Fruit fly (Drosophila melanogaster): ENCODE results near the gene CG14868.

- TF ChIP-seq psq (optimal IDR thresholded peaks at IDR 0.05) (no peak), usp (GFP tag; optimal IDR thresholded peaks at IDR 0.05) (no peak), EcR (GFP tag; optimal IDR thresholded peaks at IDR 0.05) (no peak)
Observed at dm6 chr3R:15354019-15354418, 15.7 kb downstream of the CG14868 start.

Data from whole organism.